Worm (Caenorhabditis elegans): ENCODE results near the gene K02F3.12.

Gene K02F3.12

DNA sequence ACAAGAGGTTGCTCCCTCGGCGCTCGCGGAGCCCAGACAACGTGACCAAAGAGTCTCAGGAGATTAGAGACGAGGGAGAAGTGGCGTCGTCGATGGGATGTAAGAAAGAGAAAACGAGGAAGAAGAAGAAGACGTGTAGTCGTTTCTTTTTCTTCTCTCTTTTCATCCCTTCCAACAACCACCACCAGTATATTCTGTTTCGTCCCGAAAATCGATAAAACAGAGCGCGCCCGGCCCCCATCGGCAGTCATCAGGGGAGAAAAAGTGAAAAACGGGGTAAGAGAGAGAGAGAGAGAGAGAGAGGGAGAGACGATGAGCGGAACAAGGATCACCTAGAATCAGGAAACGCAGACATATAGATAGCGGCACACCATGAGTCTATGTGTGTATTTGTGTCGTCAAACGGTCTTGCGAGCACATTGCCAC, 31.5 kb downstream of the K02F3.12 start (continued):
- TF ChIP-seq madf-6 (GFP tag; IDR thresholded peaks at IDR 0.05) = no peak
- TF ChIP-seq fkh-3 (tag; optimal IDR thresholded peaks at IDR 0.05) = no peak
- peak; percentile 88 for TF ChIP-seq hmg-1.2 (GFP tag; IDR thresholded peaks at IDR 0.05)
- TF ChIP-seq nfya-2 (GFP tag; IDR thresholded peaks at IDR 0.05) = no peak
- no peak for TF ChIP-seq K11D2.4 (GFP tag; IDR thresholded peaks at IDR 0.05)
- no peak for TF ChIP-seq nhr-179 (tag; optimal IDR thresholded peaks at IDR 0.05)
- TF ChIP-seq madf-8 (GFP tag; conservative IDR thresholded peaks at IDR 0.05) = no peak
- TF ChIP-seq B0035.1 (tag; optimal IDR thresholded peaks at IDR 0.05) = no peak
- no peak for TF ChIP-seq rpc-1 (optimal IDR thresholded peaks at IDR 0.05)
- TF ChIP-seq rpc-1 (tag; optimal IDR thresholded peaks at IDR 0.05) = no peak
- TF ChIP-seq ztf-22 (GFP tag; optimal IDR thresholded peaks at IDR 0.05) = no peak
- TF ChIP-seq cebp-2 (GFP tag; IDR thresholded peaks at IDR 0.05) = no peak
- TF ChIP-seq egl-18 (GFP tag; IDR thresholded peaks at IDR 0.05) = no peak
- no peak for TF ChIP-seq bed-1 (GFP tag; IDR thresholded peaks at IDR 0.05)
- TF ChIP-seq B0019.2 (GFP tag; conservative IDR thresholded peaks at IDR 0.05) = no peak
- TF ChIP-seq madf-10 (tag; optimal IDR thresholded peaks at IDR 0.05) = no peak
- TF ChIP-seq F57A8.1 (GFP tag; optimal IDR thresholded peaks at IDR 0.05) = no peak
- TF ChIP-seq Y95B8A.8 (GFP tag; IDR thresholded peaks at IDR 0.05) = no peak
- no peak for TF ChIP-seq ZK185.1 (tag; optimal IDR thresholded peaks at IDR 0.05; ENCODE audit: poor library complexity, severe bottlenecking)
- no peak for TF ChIP-seq snpc-1.1 (tag; optimal IDR thresholded peaks at IDR 0.05; ENCODE audit: insufficient read depth)
- no peak for TF ChIP-seq lag-1 (GFP tag; IDR thresholded peaks at IDR 0.05)
- no peak for TF ChIP-seq Y53F4B.3 (GFP tag; IDR thresholded peaks at IDR 0.05)
- no peak for TF ChIP-seq sea-2 (GFP tag; IDR thresholded peaks at IDR 0.05)
- TF ChIP-seq pbrm-1 (GFP tag; IDR thresholded peaks at IDR 0.05) = peak; percentile 41; the same call in 1 of the 2 replicates
- TF ChIP-seq lir-1 (GFP tag; conservative IDR thresholded peaks at IDR 0.05) = no peak
- TF ChIP-seq snpc-4 (GFP tag; optimal IDR thresholded peaks at IDR 0.05) = peak; percentile 41
- TF ChIP-seq snpc-4 (tag; optimal IDR thresholded peaks at IDR 0.05) = peak in 2 of 4 experiments; percentile 34 to 43
- TF ChIP-seq snpc-1.3 (tag; optimal IDR thresholded peaks at IDR 0.05; ENCODE audit: insufficient read depth) = no peak
- TF ChIP-seq T26A5.8 (tag; optimal IDR thresholded peaks at IDR 0.05) = no peak
- no peak for TF ChIP-seq ceh-40 (GFP tag; IDR thresholded peaks at IDR 0.05)
- TF ChIP-seq mcd-1 (GFP tag; IDR thresholded peaks at IDR 0.05) = peak; percentile 71
- TF ChIP-seq lin-54 (GFP tag; optimal IDR thresholded peaks at IDR 0.05) = peak; percentile 18
- TF ChIP-seq hlh-12 (tag; optimal IDR thresholded peaks at IDR 0.05) = no peak
- no peak for TF ChIP-seq F57C9.4 (tag; optimal IDR thresholded peaks at IDR 0.05)
- no peak for TF ChIP-seq nhr-27 (tag; optimal IDR thresholded peaks at IDR 0.05)
- TF ChIP-seq Y79H2A.3 (GFP tag; conservative IDR thresholded peaks at IDR 0.05) = no peak
- TF ChIP-seq C17E4.6 (GFP tag; IDR thresholded peaks at IDR 0.05) = no peak
- TF ChIP-seq F55B11.4 (tag; optimal IDR thresholded peaks at IDR 0.05; ENCODE audit: borderline replicate concordance, insufficient read depth) = no peak
- TF ChIP-seq nfyb-1 (GFP tag; IDR thresholded peaks at IDR 0.05) = 0 out of 2 replicates have a peak, but pooled peaks have one; percentile 53
- TF ChIP-seq attf-5 (GFP tag; optimal IDR thresholded peaks at IDR 0.05) = peak; percentile 83
- no peak for TF ChIP-seq ztf-25 (GFP tag; IDR thresholded peaks at IDR 0.05)
- no peak for TF ChIP-seq egrh-3 (GFP tag; IDR thresholded peaks at IDR 0.05)
- TF ChIP-seq attf-6 (GFP tag; IDR thresholded peaks at IDR 0.05) = no peak
- TF ChIP-seq chd-7 (tag; optimal IDR thresholded peaks at IDR 0.05) = peak; percentile 45
- TF ChIP-seq ztf-26 (tag; optimal IDR thresholded peaks at IDR 0.05) = peak; percentile 56
- TF ChIP-seq ztf-6 (GFP tag; IDR thresholded peaks at IDR 0.05) = no peak
- TF ChIP-seq rcor-1 (GFP tag; IDR thresholded peaks at IDR 0.05) = no peak
- TF ChIP-seq dpl-1 (GFP tag; optimal IDR thresholded peaks at IDR 0.05) = no peak
- TF ChIP-seq sdz-38 (tag; optimal IDR thresholded peaks at IDR 0.05) = no peak
- peak; percentile 77 for TF ChIP-seq K12H6.12 (tag; optimal IDR thresholded peaks at IDR 0.05)

Data from whole organism, young adult.